Fruit fly (Drosophila melanogaster) whole organism, embryonic: Measurements from ENCODE around the gene pcm.

Experiments used
- Atf6 ChIP-seq: fragments of 200-800 bp; sonication (Bioruptor generic); IDR thresholded peaks from 2 replicates; pipeline ENCODE4 v1.3.6; 2022; ENCODE audit warnings: missing biosample characterization, missing genetic modification characterization
- BtbVII ChIP-seq: fragments of 200-800 bp; sonication (Bioruptor generic); optimal IDR thresholded peaks from 3 replicates; lab custom pipeline; 2017; ENCODE audit warnings: missing biosample characterization, mild to moderate bottlenecking, missing genetic modification characterization
- CG10366 ChIP-seq: fragments of 200-800 bp; sonication (Bioruptor generic); IDR thresholded peaks from 2 replicates; pipeline ENCODE4 v1.3.6; 2022; ENCODE audit warnings: missing biosample characterization, missing genetic modification characterization
- CG12236 ChIP-seq: fragments of 200-800 bp; sonication (Bioruptor generic); optimal IDR thresholded peaks from 2 replicates; lab custom pipeline; 2016; ENCODE audit warnings: missing biosample characterization, missing genetic modification characterization
- CG14014 ChIP-seq: fragments of 200-800 bp; sonication (Bioruptor generic); IDR thresholded peaks from 2 replicates; pipeline ENCODE4 v1.3.6; 2022; ENCODE audit warnings: missing biosample characterization, missing genetic modification characterization
- CG15269 ChIP-seq: fragments of 200-800 bp; sonication (Bioruptor generic); optimal IDR thresholded peaks from 2 replicates; lab custom pipeline; 2018; ENCODE audit warnings: missing biosample characterization, mild to moderate bottlenecking, missing genetic modification characterization, moderate library complexity
- CG15479 ChIP-seq: fragments of 200-800 bp; sonication (Bioruptor generic); optimal IDR thresholded peaks from 3 replicates; lab custom pipeline; 2019; ENCODE audit warnings: missing biosample characterization, mild to moderate bottlenecking, missing genetic modification characterization, moderate library complexity
- CG31388 ChIP-seq: fragments of 200-800 bp; sonication (Bioruptor generic); optimal IDR thresholded peaks from 2 replicates; lab custom pipeline; 2016; ENCODE audit warnings: missing biosample characterization, missing genetic modification characterization
- CG32772 ChIP-seq: fragments of 200-800 bp; sonication (Bioruptor generic); IDR thresholded peaks from 2 replicates; pipeline ENCODE4 v1.3.6; 2022; ENCODE audit warnings: missing biosample characterization, missing genetic modification characterization
- CG34376 ChIP-seq: fragments of 200-800 bp; sonication (Bioruptor generic); optimal IDR thresholded peaks from 2 replicates; lab custom pipeline; 2018; ENCODE audit warnings: missing biosample characterization, mild to moderate bottlenecking, missing genetic modification characterization
- CG4282 ChIP-seq: fragments of 200-800 bp; sonication (Bioruptor generic); optimal IDR thresholded peaks from 2 replicates; lab custom pipeline; 2016; ENCODE audit warnings: missing biosample characterization, missing genetic modification characterization
- CG4328 ChIP-seq: fragments of 200-800 bp; sonication (Bioruptor generic); optimal IDR thresholded peaks from 3 replicates; lab custom pipeline; 2017; ENCODE audit warnings: missing biosample characterization, missing genetic modification reagents, missing genetic modification characterization
- CG4854 ChIP-seq: fragments of 200-800 bp; sonication (Bioruptor generic); optimal IDR thresholded peaks from 2 replicates; lab custom pipeline; 2016; ENCODE audit warnings: missing biosample characterization, missing genetic modification characterization, inconsistent platforms
- CG6254 ChIP-seq: fragments of 200-800 bp; sonication (Bioruptor generic); optimal IDR thresholded peaks from 3 replicates; lab custom pipeline; 2017; ENCODE audit warnings: mild to moderate bottlenecking, missing biosample characterization, missing genetic modification reagents, missing genetic modification characterization
- CG6813 ChIP-seq: fragments of 200-800 bp; sonication (Bioruptor generic); optimal IDR thresholded peaks from 2 replicates; lab custom pipeline; 2017; ENCODE audit warnings: missing biosample characterization, missing genetic modification characterization, mild to moderate bottlenecking, moderate library complexity, missing genetic modification reagents
- CG7271 ChIP-seq: fragments of 200-800 bp; sonication (Bioruptor generic); optimal IDR thresholded peaks from 2 replicates; lab custom pipeline; 2018; ENCODE audit warnings: missing biosample characterization, mild to moderate bottlenecking, missing genetic modification characterization, moderate library complexity
- CG9727 ChIP-seq: fragments of 200-800 bp; sonication (Bioruptor generic); optimal IDR thresholded peaks from 3 replicates; lab custom pipeline; 2017; ENCODE audit warnings: missing biosample characterization, mild to moderate bottlenecking, missing genetic modification characterization
- CHES-1-like ChIP-seq: fragments of 200-800 bp; sonication (Bioruptor generic); optimal IDR thresholded peaks from 2 replicates; lab custom pipeline; 2016; ENCODE audit warnings: missing biosample characterization, missing genetic modification characterization
- Dll ChIP-seq: fragments of 200-800 bp; sonication (Bioruptor generic); IDR thresholded peaks from 4 replicates; pipeline ENCODE4 v1.3.6; 2022; ENCODE audit warnings: missing biosample characterization, missing genetic modification characterization; ENCODE audit not compliant: partially characterized antibody
- HmgD ChIP-seq: fragments of 200-800 bp; sonication (Bioruptor generic); optimal IDR thresholded peaks from 3 replicates; lab custom pipeline; 2016; ENCODE audit warnings: missing biosample characterization, missing genetic modification characterization
- Lhr ChIP-seq: fragments of 200-800 bp; sonication (Bioruptor generic); optimal IDR thresholded peaks from 3 replicates; lab custom pipeline; 2017; ENCODE audit warnings: mild to moderate bottlenecking, missing biosample characterization, missing genetic modification reagents, missing genetic modification characterization
- Mes4 ChIP-seq: fragments of 200-800 bp; sonication (Bioruptor generic); optimal IDR thresholded peaks from 2 replicates; lab custom pipeline; 2016; ENCODE audit warnings: missing biosample characterization, missing genetic modification characterization
- Myb ChIP-seq: fragments of 200-800 bp; sonication (Bioruptor generic); optimal IDR thresholded peaks from 2 replicates; lab custom pipeline; 2016; ENCODE audit warnings: missing biosample characterization, missing genetic modification characterization
- Oaz ChIP-seq: fragments of 200-800 bp; sonication (Bioruptor generic); IDR thresholded peaks from 2 replicates; pipeline ENCODE4 v1.3.6; 2022; ENCODE audit warnings: missing biosample characterization, missing genetic modification characterization
- Sry-β ChIP-seq: fragments of 200-800 bp; sonication (Bioruptor generic); optimal IDR thresholded peaks from 2 replicates; lab custom pipeline; 2018; ENCODE audit warnings: missing biosample characterization, mild to moderate bottlenecking, missing genetic modification characterization, moderate library complexity
- ash1 ChIP-seq: fragments of 200-800 bp; sonication (Bioruptor generic); optimal IDR thresholded peaks from 2 replicates; lab custom pipeline; 2018; ENCODE audit warnings: missing biosample characterization, mild to moderate bottlenecking, missing genetic modification characterization
- cg ChIP-seq: fragments of 200-800 bp; sonication (Bioruptor generic); optimal IDR thresholded peaks from 3 replicates; lab custom pipeline; 2019; ENCODE audit warnings: missing biosample characterization, mild to moderate bottlenecking, missing genetic modification characterization, moderate library complexity
- chn ChIP-seq: fragments of 200-800 bp; sonication (Bioruptor generic); optimal IDR thresholded peaks from 2 replicates; lab custom pipeline; 2016; ENCODE audit warnings: missing biosample characterization, missing genetic modification characterization
- eyg ChIP-seq: fragments of 200-800 bp; sonication (Bioruptor generic); optimal IDR thresholded peaks from 3 replicates; lab custom pipeline; 2016; ENCODE audit warnings: missing biosample characterization, missing genetic modification characterization
- ftz-f1 ChIP-seq: fragments of 200-800 bp; sonication (Bioruptor generic); optimal IDR thresholded peaks from 2 replicates; lab custom pipeline; 2016; ENCODE audit warnings: missing biosample characterization, missing genetic modification characterization
- insv ChIP-seq, 2 experiments: fragments of 200-800 bp; sonication (Bioruptor generic); optimal IDR thresholded peaks; 3 replicates each; lab custom pipeline; 2016 to 2018; ENCODE audit warnings: missing biosample characterization in 2 of 2, missing genetic modification characterization in 2 of 2
- jumu ChIP-seq: fragments of 200-800 bp; sonication (Bioruptor generic); optimal IDR thresholded peaks from 3 replicates; lab custom pipeline; 2016; ENCODE audit warnings: missing biosample characterization, missing genetic modification characterization
- kah ChIP-seq: fragments of 200-800 bp; sonication (Bioruptor generic); optimal IDR thresholded peaks from 2 replicates; lab custom pipeline; 2018; ENCODE audit warnings: missing biosample characterization, mild to moderate bottlenecking, missing genetic modification characterization
- kay ChIP-seq: fragments of 200-800 bp; sonication (Bioruptor generic); optimal IDR thresholded peaks from 2 replicates; lab custom pipeline; 2016; ENCODE audit warnings: missing biosample characterization, missing genetic modification characterization
- ken ChIP-seq: fragments of 200-800 bp; sonication (Bioruptor generic); IDR thresholded peaks from 3 replicates; pipeline ENCODE4 v1.3.6; 2022; ENCODE audit warnings: missing biosample characterization, missing genetic modification characterization
- kni ChIP-seq: fragments of 200-800 bp; sonication (Bioruptor generic); optimal IDR thresholded peaks from 3 replicates; lab custom pipeline; 2017; ENCODE audit warnings: mild to moderate bottlenecking, missing biosample characterization, missing genetic modification reagents, missing genetic modification characterization
- knrl ChIP-seq: fragments of 200-800 bp; sonication (Bioruptor generic); IDR thresholded peaks from 3 replicates; pipeline ENCODE4 v1.3.6; 2022; ENCODE audit warnings: missing biosample characterization, missing genetic modification characterization; ENCODE audit not compliant: partially characterized antibody
- lilli ChIP-seq: fragments of 200-800 bp; sonication (Bioruptor generic); optimal IDR thresholded peaks from 3 replicates; lab custom pipeline; 2016; ENCODE audit warnings: missing biosample characterization, missing genetic modification characterization
- lola ChIP-seq, 3 experiments: fragments of >200 bp in 2 of 3; fragments of 200-800 bp in 1 of 3; sonication (Bioruptor generic) in 1 of 3; optimal IDR thresholded peaks; 2 replicates each; lab custom pipeline; 2017 to 2019; ENCODE audit warnings: missing biosample characterization in 3 of 3, missing genetic modification characterization in 3 of 3, mild to moderate bottlenecking in 1 of 3, moderate library complexity in 1 of 3
- org-1 ChIP-seq: fragments of 200-800 bp; sonication (Bioruptor generic); optimal IDR thresholded peaks from 2 replicates; lab custom pipeline; 2017; ENCODE audit warnings: missing biosample characterization, missing genetic modification characterization
- peb ChIP-seq: fragments of 200-800 bp; sonication (Bioruptor generic); IDR thresholded peaks from 2 replicates; pipeline ENCODE4 v1.3.6; 2022; ENCODE audit warnings: missing biosample characterization, missing genetic modification characterization
- phol ChIP-seq: fragments of 200-800 bp; sonication (Bioruptor generic); optimal IDR thresholded peaks from 3 replicates; lab custom pipeline; 2018; ENCODE audit warnings: missing biosample characterization, mild to moderate bottlenecking, missing genetic modification characterization, moderate library complexity
- rib ChIP-seq: fragments of 200-800 bp; sonication (Bioruptor generic); IDR thresholded peaks from 2 replicates; pipeline ENCODE4 v1.3.6; 2022; ENCODE audit warnings: missing biosample characterization, missing genetic modification characterization
- so ChIP-seq: fragments of 200-800 bp; sonication (Bioruptor generic); IDR thresholded peaks from 3 replicates; pipeline ENCODE4 v1.3.6; 2022; ENCODE audit warnings: missing biosample characterization, missing genetic modification characterization
- tgo ChIP-seq: fragments of 200-800 bp; sonication (Bioruptor generic); IDR thresholded peaks from 3 replicates; pipeline ENCODE4 v1.3.6; 2022; ENCODE audit warnings: missing biosample characterization, missing genetic modification characterization
- yki ChIP-seq: fragments of >200 bp; optimal IDR thresholded peaks from 3 replicates; lab custom pipeline; 2018
- z ChIP-seq: fragments of 200-800 bp; sonication (Bioruptor generic); IDR thresholded peaks from 3 replicates; pipeline ENCODE4 v1.3.6; 2022; ENCODE audit warnings: missing biosample characterization, missing genetic modification characterization
- zfh1 ChIP-seq: fragments of 200-800 bp; sonication (Bioruptor generic); IDR thresholded peaks from 3 replicates; pipeline ENCODE4 v1.3.6; 2022; ENCODE audit warnings: missing biosample characterization, missing genetic modification characterization

pcm gene

DNA sequence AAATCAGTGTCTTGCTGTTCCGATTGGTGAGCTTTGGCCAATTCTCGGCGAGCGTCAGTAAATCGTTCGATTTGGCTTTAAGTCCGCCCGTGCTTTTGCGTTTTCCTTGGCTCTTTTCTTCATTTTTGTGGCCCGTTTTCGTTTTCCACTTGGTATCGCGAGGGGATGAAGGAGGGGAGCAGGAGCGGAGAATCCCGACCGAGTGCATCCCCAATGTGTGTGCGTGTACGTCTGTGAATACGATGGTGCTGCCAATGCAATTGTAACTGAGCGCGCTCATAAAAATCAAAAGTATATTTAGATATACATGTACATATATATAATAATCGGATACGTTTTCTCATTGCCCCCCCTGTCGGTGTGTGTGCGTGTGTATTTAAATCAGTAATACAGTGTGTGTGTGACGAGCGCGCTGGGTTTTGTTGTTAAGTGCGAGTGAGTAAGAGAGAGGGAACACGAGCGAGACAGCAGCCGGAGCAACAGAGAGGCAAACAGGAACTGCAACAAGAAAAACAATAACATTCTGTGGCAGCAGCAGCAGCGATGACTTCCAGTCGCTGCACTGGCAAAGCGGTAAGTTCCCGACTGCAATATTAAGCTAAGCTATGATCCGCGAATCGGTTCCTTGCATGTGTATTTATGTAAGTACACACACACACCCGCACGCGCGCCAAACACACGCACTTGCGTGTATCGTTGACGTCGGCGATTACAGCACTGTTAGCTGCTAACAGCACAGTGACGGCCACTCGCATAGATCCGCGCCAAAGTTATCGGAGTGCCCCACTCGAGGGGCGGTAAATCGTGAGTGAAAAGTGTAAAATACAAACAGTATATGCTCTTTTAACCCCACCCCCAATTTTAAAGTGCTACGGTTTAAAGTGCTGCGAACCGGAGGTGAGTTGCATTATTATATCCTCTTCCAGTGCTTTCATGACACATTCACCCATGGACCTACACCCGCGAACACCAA lies 4.1 kb upstream of the pcm start (continued):
- peak; percentile 49 for TF ChIP-seq CG6813 (GFP tag; lab: Kevin White, UChicago)
- peak in 1 of 3 experiments; percentile 37 for TF ChIP-seq lola (GFP tag; optimal IDR thresholded peaks at IDR 0.05; lab: Kevin White, UChicago)
- TF ChIP-seq kni (GFP tag; lab: Kevin White, UChicago) = no peak
- TF ChIP-seq rib = peak; percentile 29; the same call in 1 of the 2 replicates
- peak; percentile 74 for TF ChIP-seq CG15269
- TF ChIP-seq lilli (GFP tag; lab: Kevin White, UChicago) = peak; percentile 70
- TF ChIP-seq ken (GFP tag; lab: Robert Waterston, UW) = peak; percentile 49; the same call in 1 of the 3 replicates
- TF ChIP-seq CG34376 = peak; percentile 20
- no peak for TF ChIP-seq kah (GFP tag; lab: Kevin White, UChicago)
- peak; percentile 62 for TF ChIP-seq chn (GFP tag; lab: Kevin White, UChicago)
- TF ChIP-seq Lhr (GFP tag; lab: Kevin White, UChicago) = no peak
- TF ChIP-seq ash1 = no peak
- TF ChIP-seq cg = peak; percentile 94
- TF ChIP-seq Mes4 (GFP tag; lab: Kevin White, UChicago) = peak; percentile 22
- TF ChIP-seq CG12236 (GFP tag; lab: Kevin White, UChicago) = no peak
- TF ChIP-seq CG15479 (GFP tag; lab: Kevin White, UChicago) = no peak
- TF ChIP-seq Atf6 (GFP tag; lab: Robert Waterston, UW) = peak; percentile 71
- TF ChIP-seq CG10366 (GFP tag; lab: Robert Waterston, UW) = peak; percentile 42
- no peak for TF ChIP-seq CG4282 (GFP tag; lab: Kevin White, UChicago)
- no peak for TF ChIP-seq CG31388 (GFP tag; lab: Kevin White, UChicago)
- no peak for TF ChIP-seq CG7271 (tag; lab: Kevin White, UChicago)
- peak; percentile 44 for TF ChIP-seq Myb (GFP tag; lab: Kevin White, UChicago)
- TF ChIP-seq eyg (GFP tag; lab: Kevin White, UChicago) = no peak
- TF ChIP-seq CHES-1-like (GFP tag; lab: Kevin White, UChicago) = peak; percentile 63
- TF ChIP-seq BtbVII (GFP tag; lab: Kevin White, UChicago) = peak; percentile 58
- peak; percentile 59 for TF ChIP-seq CG9727 (GFP tag; lab: Kevin White, UChicago)
- TF ChIP-seq CG4854 (GFP tag; lab: Kevin White, UChicago) = peak; percentile 8
- TF ChIP-seq ftz-f1 (GFP tag; lab: Kevin White, UChicago) = no peak
- no peak for TF ChIP-seq peb (GFP tag; lab: Robert Waterston, UW)
- peak; percentile 74 for TF ChIP-seq org-1
- no peak; the same call in 2 of the 3 replicates for TF ChIP-seq knrl (GFP tag; lab: Robert Waterston, UW)
- TF ChIP-seq so (GFP tag; lab: Robert Waterston, UW) = peak; percentile 63; the same call in 1 of the 3 replicates
- TF ChIP-seq CG14014 (GFP tag; lab: Robert Waterston, UW) = peak; percentile 75
- TF ChIP-seq CG4328 (GFP tag; lab: Kevin White, UChicago) = peak; percentile 56
- TF ChIP-seq CG6254 (GFP tag; lab: Kevin White, UChicago) = no peak
- TF ChIP-seq Dll (GFP tag; lab: Robert Waterston, UW) = no peak
- TF ChIP-seq insv (GFP tag; optimal IDR thresholded peaks at IDR 0.05; lab: Kevin White, UChicago) = no peak
- TF ChIP-seq HmgD (GFP tag; lab: Kevin White, UChicago) = peak; percentile 15
- TF ChIP-seq Sry-β (GFP tag; lab: Kevin White, UChicago) = no peak
- no peak for TF ChIP-seq yki (lab: Kevin White, UChicago)
- peak; percentile 42 for TF ChIP-seq kay (GFP tag; lab: Kevin White, UChicago)
- peak; percentile 57; the same call in 2 of the 3 replicates for TF ChIP-seq zfh1 (GFP tag; lab: Robert Waterston, UW)
- 0 out of 2 replicates have a peak, but pooled peaks have one; percentile 14 for TF ChIP-seq CG32772
- peak; percentile 52 for TF ChIP-seq jumu (GFP tag; lab: Kevin White, UChicago)
- peak; percentile 41 for TF ChIP-seq phol (tag; lab: Kevin White, UChicago)
- TF ChIP-seq Oaz (GFP tag; lab: Robert Waterston, UW) = no peak; the same call in 1 of the 2 replicates
- no peak for TF ChIP-seq z (GFP tag; lab: Robert Waterston, UW)
- TF ChIP-seq tgo = peak; percentile 53; the same call in 2 of the 3 replicates
